Worm (Caenorhabditis elegans) whole organism, L1 larva: ENCODE data around the gene mec-17.

Experiments
- ama-1 ChIP-seq: fragments of 150-350 bp; optimal IDR thresholded peaks from 2 replicates; lab custom pipeline; 2014
- efl-1 ChIP-seq, 4 experiments: fragments of 150-350 bp; optimal IDR thresholded peaks in 3 of 4; peaks in 1 of 4; 1 replicate in 1 of 4; 2 replicates in 3 of 4; lab custom pipeline; 2014; ENCODE audit warnings: missing biosample characterization in 2 of 4, missing genetic modification characterization in 2 of 4, missing genetic modification reagents in 2 of 4
- elt-2 ChIP-seq: sonication (generic microtip); optimal IDR thresholded peaks from 2 replicates; lab custom pipeline; 2016; ENCODE audit warnings: missing genetic modification characterization, mild to moderate bottlenecking, inconsistent platforms, missing compliant biosample characterization, missing genetic modification reagents
- elt-3 ChIP-seq, 6 experiments: fragments of 150-350 bp in 1 of 6; sonication (generic microtip); optimal IDR thresholded peaks; 2 replicates each; lab custom pipeline; 2017 to 2018; ENCODE audit warnings: missing biosample characterization in 6 of 6, missing genetic modification characterization in 6 of 6, inconsistent platforms in 1 of 6
- ets-5 ChIP-seq: fragments of 200-800 bp; sonication (Bioruptor generic); IDR thresholded peaks from 2 replicates; pipeline ENCODE4 v1.3.6; 2022; ENCODE audit warnings: missing genetic modification characterization, missing compliant biosample characterization
- fos-1 ChIP-seq: fragments of 150-350 bp; optimal IDR thresholded peaks from 2 replicates; lab custom pipeline; 2014; ENCODE audit warnings: missing biosample characterization, missing genetic modification characterization
- jun-1 ChIP-seq: fragments of 150-350 bp; optimal IDR thresholded peaks from 2 replicates; lab custom pipeline; 2014; ENCODE audit warnings: missing biosample characterization, missing genetic modification reagents, missing genetic modification characterization
- lin-13 ChIP-seq: fragments of 150-350 bp; optimal IDR thresholded peaks from 2 replicates; lab custom pipeline; 2014; ENCODE audit warnings: missing biosample characterization, missing genetic modification reagents, missing genetic modification characterization
- lin-39 ChIP-seq: fragments of 150-350 bp; optimal IDR thresholded peaks from 2 replicates; lab custom pipeline; 2014; ENCODE audit warnings: missing biosample characterization, missing genetic modification reagents, missing genetic modification characterization
- nhr-28 ChIP-seq: fragments of 150-350 bp; optimal IDR thresholded peaks from 2 replicates; lab custom pipeline; 2014; ENCODE audit warnings: missing biosample characterization, missing genetic modification characterization
- nhr-84 ChIP-seq: sonication (generic microtip); optimal IDR thresholded peaks from 2 replicates; lab custom pipeline; 2017; ENCODE audit warnings: missing biosample characterization, missing genetic modification characterization
- unc-62 ChIP-seq: fragments of 150-350 bp; optimal IDR thresholded peaks from 2 replicates; lab custom pipeline; 2014; ENCODE audit warnings: missing biosample characterization, missing genetic modification reagents, missing genetic modification characterization
- zag-1 ChIP-seq: fragments of 150-350 bp; optimal IDR thresholded peaks from 2 replicates; lab custom pipeline; 2014; ENCODE audit warnings: missing biosample characterization, missing genetic modification characterization
- ztf-11 ChIP-seq, 2 experiments: sonication (generic microtip); optimal IDR thresholded peaks; 2 replicates each; lab custom pipeline; 2016 to 2017; ENCODE audit warnings: missing genetic modification characterization in 2 of 2, missing biosample characterization in 1 of 2, missing compliant biosample characterization in 1 of 2

DNA sequence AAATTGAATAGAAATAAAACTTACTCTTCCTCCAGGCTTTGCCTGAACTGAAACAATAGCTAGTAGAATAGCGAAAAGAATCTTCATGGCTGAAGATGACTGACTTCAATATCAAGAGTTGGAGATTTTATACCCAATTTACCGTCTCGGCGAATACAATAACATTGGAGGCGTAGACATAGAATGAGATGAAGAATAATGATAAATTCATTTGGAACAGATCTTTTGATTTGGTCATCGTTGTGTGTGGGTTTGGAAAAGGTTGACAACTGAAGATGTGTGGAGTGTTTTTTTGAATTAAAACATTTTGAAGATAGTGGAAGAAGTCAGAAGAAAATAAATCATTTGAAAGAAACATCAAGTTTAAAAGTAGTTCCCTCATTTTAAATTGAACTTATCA, 10.8 kb downstream of the mec-17 start, which contains the start of gene F57H12.6:
- no peak for TF ChIP-seq efl-1 (optimal IDR thresholded peaks at IDR 0.05; lab: Kevin White, UChicago)
- TF ChIP-seq efl-1 (GFP tag; optimal IDR thresholded peaks at IDR 0.05 in 1 of 2; lab: Kevin White, UChicago), result no peak
- TF ChIP-seq fos-1 (tag; lab: Kevin White, UChicago), result no peak
- TF ChIP-seq unc-62 (GFP tag; lab: Kevin White, UChicago), result no peak
- no peak for TF ChIP-seq ama-1 (lab: Kevin White, UChicago)
- no peak for TF ChIP-seq lin-13 (GFP tag; lab: Kevin White, UChicago)
- TF ChIP-seq ets-5 (GFP tag; lab: Robert Waterston, UW), result no peak
- TF ChIP-seq lin-39 (tag; lab: Kevin White, UChicago), result no peak
- no peak for TF ChIP-seq nhr-84
- no peak for TF ChIP-seq nhr-28
- TF ChIP-seq ztf-11 (tag; optimal IDR thresholded peaks at IDR 0.05; lab: Kevin White, UChicago), result no peak
- no peak for TF ChIP-seq elt-3 (tag; optimal IDR thresholded peaks at IDR 0.05; lab: Kevin White, UChicago)
- TF ChIP-seq zag-1, result no peak
- TF ChIP-seq elt-2 (tag; lab: Kevin White, UChicago), result no peak
- TF ChIP-seq jun-1 (tag; lab: Kevin White, UChicago), result no peak
